Worm (Caenorhabditis elegans) whole organism, mixed stage, embryonic: ENCODE results near the gene lsm-3.

Experiments used
- M03D4.4 ChIP-seq: sonication (generic microtip); optimal IDR thresholded peaks from 2 replicates; lab custom pipeline; 2017; ENCODE audit warnings: mild to moderate bottlenecking, missing genetic modification characterization, missing compliant biosample characterization
- bed-3 ChIP-seq: fragments of 200-800 bp; sonication (Bioruptor generic); optimal IDR thresholded peaks from 3 replicates; lab custom pipeline; 2018; ENCODE audit warnings: mild to moderate bottlenecking, missing genetic modification characterization, moderate library complexity, missing compliant biosample characterization
- blmp-1 ChIP-seq: fragments of 150-350 bp; optimal IDR thresholded peaks from 2 replicates; lab custom pipeline; 2014; ENCODE audit warnings: missing biosample characterization, missing genetic modification characterization
- ceh-39 ChIP-seq: fragments of 150-350 bp; optimal IDR thresholded peaks from 2 replicates; lab custom pipeline; 2014; ENCODE audit warnings: missing biosample characterization, missing genetic modification characterization
- ceh-43 ChIP-seq: fragments of 200-800 bp; sonication (Bioruptor generic); optimal IDR thresholded peaks from 2 replicates; lab custom pipeline; 2018; ENCODE audit warnings: mild to moderate bottlenecking, missing genetic modification characterization, moderate library complexity, missing compliant biosample characterization
- ceh-83 ChIP-seq: fragments of 200-800 bp; sonication (Bioruptor generic); optimal IDR thresholded peaks from 2 replicates; lab custom pipeline; 2018; ENCODE audit warnings: mild to moderate bottlenecking, missing genetic modification characterization, missing compliant biosample characterization
- ces-1 ChIP-seq: fragments of 150-350 bp; optimal IDR thresholded peaks from 2 replicates; lab custom pipeline; 2014; ENCODE audit warnings: missing biosample characterization, missing genetic modification reagents, missing genetic modification characterization
- cnd-1 ChIP-seq: fragments of 200-800 bp; sonication (Bioruptor generic); optimal IDR thresholded peaks from 2 replicates; lab custom pipeline; 2018; ENCODE audit warnings: mild to moderate bottlenecking, missing genetic modification characterization, missing compliant biosample characterization
- drap-1 ChIP-seq: fragments of 200-800 bp; sonication (Bioruptor generic); optimal IDR thresholded peaks from 3 replicates; lab custom pipeline; 2018; ENCODE audit warnings: mild to moderate bottlenecking, missing genetic modification characterization, missing compliant biosample characterization
- elt-1 ChIP-seq: sonication (generic microtip); optimal IDR thresholded peaks from 2 replicates; lab custom pipeline; 2017; ENCODE audit warnings: missing genetic modification characterization, mild to moderate bottlenecking, missing compliant biosample characterization, antibody characterized with exemption, moderate library complexity, borderline replicate concordance; ENCODE audit not compliant: insufficient read depth
- elt-3 ChIP-seq: fragments of 150-350 bp; optimal IDR thresholded peaks from 2 replicates; lab custom pipeline; 2014; ENCODE audit warnings: missing biosample characterization, missing genetic modification characterization
- flh-1 ChIP-seq: fragments of 200-800 bp; sonication (Bioruptor generic); optimal IDR thresholded peaks from 2 replicates; lab custom pipeline; 2018; ENCODE audit warnings: mild to moderate bottlenecking, missing genetic modification characterization, moderate library complexity, missing compliant biosample characterization
- ham-2 ChIP-seq: fragments of 200-800 bp; sonication (Bioruptor generic); optimal IDR thresholded peaks from 2 replicates; lab custom pipeline; 2018; ENCODE audit warnings: mild to moderate bottlenecking, missing genetic modification characterization, missing compliant biosample characterization
- hlh-1 ChIP-seq: fragments of 150-350 bp; optimal IDR thresholded peaks from 2 replicates; lab custom pipeline; 2014; ENCODE audit warnings: missing biosample characterization, missing genetic modification reagents, missing genetic modification characterization
- lin-13 ChIP-seq: fragments of 150-350 bp; optimal IDR thresholded peaks from 2 replicates; lab custom pipeline; 2014; ENCODE audit warnings: missing biosample characterization, missing genetic modification characterization
- lin-32 ChIP-seq: fragments of 200-800 bp; sonication (Bioruptor generic); optimal IDR thresholded peaks from 2 replicates; lab custom pipeline; 2018; ENCODE audit warnings: mild to moderate bottlenecking, missing genetic modification characterization, missing compliant biosample characterization
- lsy-2 ChIP-seq: fragments of 150-350 bp; optimal IDR thresholded peaks from 2 replicates; lab custom pipeline; 2014; ENCODE audit warnings: missing biosample characterization, missing genetic modification characterization
- mab-5 ChIP-seq: fragments of 150-350 bp; optimal IDR thresholded peaks from 2 replicates; lab custom pipeline; 2014; ENCODE audit warnings: missing biosample characterization, missing genetic modification characterization
- mep-1 ChIP-seq: fragments of 150-350 bp; optimal IDR thresholded peaks from 2 replicates; lab custom pipeline; 2017; ENCODE audit warnings: missing biosample characterization, missing genetic modification reagents, missing genetic modification characterization, inconsistent platforms
- mls-2 ChIP-seq: sonication (generic microtip); optimal IDR thresholded peaks from 2 replicates; lab custom pipeline; 2016; ENCODE audit warnings: mild to moderate bottlenecking, missing genetic modification characterization, moderate library complexity, missing compliant biosample characterization
- nhr-12 ChIP-seq: fragments of 150-350 bp; optimal IDR thresholded peaks from 2 replicates; lab custom pipeline; 2014; ENCODE audit warnings: missing biosample characterization, missing genetic modification characterization
- nhr-2 ChIP-seq: fragments of 150-350 bp; optimal IDR thresholded peaks from 2 replicates; lab custom pipeline; 2014; ENCODE audit warnings: missing biosample characterization, missing genetic modification characterization
- nhr-237 ChIP-seq: fragments of 150-350 bp; optimal IDR thresholded peaks from 2 replicates; lab custom pipeline; 2014; ENCODE audit warnings: missing biosample characterization, missing genetic modification characterization
- nhr-28 ChIP-seq: fragments of 150-350 bp; optimal IDR thresholded peaks from 2 replicates; lab custom pipeline; 2014; ENCODE audit warnings: missing biosample characterization, missing genetic modification characterization
- nhr-76 ChIP-seq: sonication (generic microtip); optimal IDR thresholded peaks from 2 replicates; lab custom pipeline; 2017; ENCODE audit warnings: missing biosample characterization, missing genetic modification characterization
- pha-4 ChIP-seq: fragments of 150-350 bp; optimal IDR thresholded peaks from 2 replicates; lab custom pipeline; 2018; ENCODE audit warnings: missing biosample characterization, missing genetic modification reagents, missing genetic modification characterization
- sem-2 ChIP-seq: fragments of 200-800 bp; sonication (Bioruptor generic); optimal IDR thresholded peaks from 2 replicates; lab custom pipeline; 2018; ENCODE audit warnings: mild to moderate bottlenecking, missing genetic modification characterization, missing compliant biosample characterization
- snpc-4 ChIP-seq: fragments of 150-350 bp; optimal IDR thresholded peaks from 2 replicates; lab custom pipeline; 2014; ENCODE audit warnings: missing biosample characterization, missing genetic modification characterization
- sptf-1 ChIP-seq: sonication (generic microtip); optimal IDR thresholded peaks from 2 replicates; lab custom pipeline; 2017; ENCODE audit warnings: mild to moderate bottlenecking, missing genetic modification characterization, moderate library complexity, missing compliant biosample characterization
- tbx-8 ChIP-seq: fragments of 200-800 bp; sonication (Bioruptor generic); optimal IDR thresholded peaks from 2 replicates; lab custom pipeline; 2018; ENCODE audit warnings: mild to moderate bottlenecking, missing genetic modification characterization, moderate library complexity, missing compliant biosample characterization
- unc-120 ChIP-seq: sonication (generic microtip); optimal IDR thresholded peaks from 2 replicates; lab custom pipeline; 2017; ENCODE audit warnings: missing genetic modification characterization, missing compliant biosample characterization; ENCODE audit not compliant: poor library complexity, severe bottlenecking
- unc-39 ChIP-seq: fragments of 150-350 bp; optimal IDR thresholded peaks from 2 replicates; lab custom pipeline; 2014; ENCODE audit warnings: missing biosample characterization, missing genetic modification characterization
- unc-62 ChIP-seq: fragments of 150-350 bp; optimal IDR thresholded peaks from 2 replicates; lab custom pipeline; 2014; ENCODE audit warnings: missing biosample characterization, missing genetic modification reagents, missing genetic modification characterization
- zip-8 ChIP-seq: fragments of 150-350 bp; optimal IDR thresholded peaks from 2 replicates; lab custom pipeline; 2014; ENCODE audit warnings: missing biosample characterization, missing genetic modification characterization
- ztf-11 ChIP-seq: fragments of 150-350 bp; optimal IDR thresholded peaks from 2 replicates; lab custom pipeline; 2014; ENCODE audit warnings: missing biosample characterization, missing genetic modification characterization

The lsm-3 gene

ce11 chrIV:13380506-13380905 is 6.5 kb upstream of the lsm-3 start:
- TF ChIP-seq nhr-76 (tag; lab: Kevin White, UChicago): no peak

ce11 chrIV:13381823-13382222 is 5.2 kb upstream of the lsm-3 start, which contains the start of gene emc-3:
Gene emc-3, minus strand, starts transcription at chrIV:13381923.
- TF ChIP-seq unc-39 (no peak), ceh-43 (no peak), nhr-2 (tag; lab: Kevin White, UChicago) (no peak), ham-2 (GFP tag; lab: Kevin White, UChicago) (no peak), bed-3 (GFP tag; lab: Kevin White, UChicago) (no peak), M03D4.4 (tag; lab: Kevin White, UChicago) (no peak), mls-2 (no peak), cnd-1 (tag; lab: Kevin White, UChicago) (no peak), lin-32 (GFP tag; lab: Kevin White, UChicago) (no peak), nhr-237 (no peak), ces-1 (GFP tag; lab: Kevin White, UChicago) (no peak)

- TF ChIP-seq ces-1 (GFP tag; lab: Kevin White, UChicago) (peak; percentile 91), ceh-39 (tag; lab: Kevin White, UChicago) (no peak)
Observed at ce11 chrIV:13383763-13384436, 3.1 kb upstream of the lsm-3 start, which contains the start of gene rab-19. Gene rab-19, minus strand, starts transcription at chrIV:13384386.

ce11 chrIV:13386043-13386442 is 960 bp upstream of the lsm-3 start, which contains the start of the genes Y62E10A.20, Y62E10A.23 and mdt-9:
Gene Y62E10A.20, minus strand, starts transcription at chrIV:13386091.
Gene Y62E10A.23, plus strand, starts transcription at chrIV:13386324.
Gene mdt-9, plus strand, starts transcription at chrIV:13386380.
- TF ChIP-seq elt-1 (no peak), pha-4 (tag; lab: Kevin White, UChicago) (peak; percentile 64), lin-13 (tag; lab: Kevin White, UChicago) (peak; percentile 63), flh-1 (peak; percentile 21), ceh-83 (GFP tag; lab: Kevin White, UChicago) (peak; percentile 69), nhr-2 (tag; lab: Kevin White, UChicago) (peak; percentile 8), unc-39 (no peak), lin-32 (GFP tag; lab: Kevin White, UChicago) (no peak), nhr-12 (no peak), unc-62 (GFP tag; lab: Kevin White, UChicago) (peak; percentile 43), hlh-1 (tag; lab: Kevin White, UChicago) (peak; percentile 78), tbx-8 (GFP tag; lab: Kevin White, UChicago) (no peak), mab-5 (tag; lab: Kevin White, UChicago) (peak; percentile 2), nhr-76 (tag; lab: Kevin White, UChicago) (peak; percentile 64), zip-8 (tag; lab: Kevin White, UChicago) (no peak), sptf-1 (tag; lab: Kevin White, UChicago) (peak; percentile 89), ceh-39 (tag; lab: Kevin White, UChicago) (peak; percentile 78), mls-2 (peak; percentile 76), nhr-237 (peak; percentile 66), cnd-1 (tag; lab: Kevin White, UChicago) (peak; percentile 58), ces-1 (GFP tag; lab: Kevin White, UChicago) (peak; percentile 92), blmp-1 (tag; lab: Kevin White, UChicago) (peak; percentile 57), elt-3 (tag; lab: Kevin White, UChicago) (no peak), snpc-4 (tag; lab: Kevin White, UChicago) (no peak), mep-1 (peak; percentile 89), ztf-11 (peak; percentile 72), M03D4.4 (tag; lab: Kevin White, UChicago) (peak; percentile 80), nhr-28 (tag; lab: Kevin White, UChicago) (peak; percentile 62), unc-120 (tag; lab: Kevin White, UChicago) (peak; percentile 72), ham-2 (GFP tag; lab: Kevin White, UChicago) (peak; percentile 85), sem-2 (GFP tag; lab: Kevin White, UChicago) (no peak), lsy-2 (peak; percentile 76), drap-1 (GFP tag; lab: Kevin White, UChicago) (peak; percentile 75), bed-3 (GFP tag; lab: Kevin White, UChicago) (no peak), ceh-43 (peak; percentile 74)
